Worm (Caenorhabditis elegans): Measurements from ENCODE around the gene R03C1.1.

Gene R03C1.1

ce11 chrII:14940325-14940724, 30.1 kb upstream of the R03C1.1 start:
- no peak for TF ChIP-seq nhr-77 (tag; optimal IDR thresholded peaks at IDR 0.05)
- TF ChIP-seq skn-1 (tag; optimal IDR thresholded peaks at IDR 0.05): no peak
- no peak for TF ChIP-seq elt-1 (tag; optimal IDR thresholded peaks at IDR 0.05)
- TF ChIP-seq ztf-4 (tag; optimal IDR thresholded peaks at IDR 0.05): no peak
- no peak for TF ChIP-seq ztf-11 (tag; optimal IDR thresholded peaks at IDR 0.05)
- TF ChIP-seq ceh-16 (tag; optimal IDR thresholded peaks at IDR 0.05): no peak
- no peak for TF ChIP-seq nhr-237 (tag; optimal IDR thresholded peaks at IDR 0.05)
- no peak for TF ChIP-seq elt-3 (tag; optimal IDR thresholded peaks at IDR 0.05)
- no peak for TF ChIP-seq pqm-1 (tag; optimal IDR thresholded peaks at IDR 0.05)

DNA sequence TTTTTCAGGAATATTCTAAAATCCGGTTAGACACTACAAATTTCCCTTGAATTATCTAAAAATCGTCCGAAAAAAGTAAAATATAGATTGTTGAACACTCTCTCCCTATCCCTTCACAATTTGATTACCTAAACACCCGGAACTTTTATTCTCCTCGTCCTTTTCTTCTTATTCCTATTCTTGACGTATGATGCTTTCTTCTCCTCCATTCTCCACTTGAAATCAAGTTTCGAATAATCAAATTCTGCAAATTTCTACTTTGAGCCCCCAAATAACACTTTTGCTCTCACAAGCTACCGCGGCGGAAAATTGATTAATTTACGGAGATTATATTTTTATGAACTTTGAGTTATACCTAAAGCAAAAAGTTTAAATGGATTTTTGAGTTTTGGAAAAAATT, 28.1 kb upstream of the R03C1.1 start:
- TF ChIP-seq fkh-10 (GFP tag; optimal IDR thresholded peaks at IDR 0.05) (peak; percentile 97), hmg-11 (tag; optimal IDR thresholded peaks at IDR 0.05) (no peak), nhr-12 (tag; optimal IDR thresholded peaks at IDR 0.05) (no peak)

DNA sequence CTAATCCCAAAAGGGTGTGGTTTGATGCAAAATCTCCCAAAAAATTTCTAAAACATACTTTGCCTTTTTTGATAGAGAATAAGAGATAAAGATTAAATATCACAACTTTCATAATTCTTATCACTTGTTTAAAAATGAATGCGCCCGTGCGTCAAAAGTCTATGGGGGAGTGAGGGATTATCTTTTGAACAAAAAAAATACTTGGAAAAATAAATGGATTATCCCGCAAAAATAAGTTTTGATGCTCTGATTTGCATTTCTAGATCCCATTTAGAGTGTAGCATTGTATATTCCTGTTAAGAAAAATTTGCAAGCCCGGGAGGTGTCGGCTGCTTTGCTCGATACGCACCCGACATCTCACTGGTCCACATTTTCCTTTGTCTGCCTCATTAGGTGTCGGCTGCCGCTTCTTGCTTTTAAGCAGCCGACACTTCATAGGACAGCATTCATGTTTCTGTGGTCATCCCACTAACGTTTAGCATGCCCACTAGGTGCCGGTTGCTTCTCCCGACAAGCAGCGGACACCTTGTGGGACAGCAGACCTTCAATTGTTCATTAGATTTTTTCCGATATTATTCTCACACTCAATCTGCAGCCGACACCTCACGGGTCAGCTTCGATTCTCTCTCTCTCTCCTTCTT, 25.3 kb upstream of the R03C1.1 start:
- no peak for TF ChIP-seq ceh-9 (tag; optimal IDR thresholded peaks at IDR 0.05)
- no peak for TF ChIP-seq egl-5 (tag; optimal IDR thresholded peaks at IDR 0.05)
- TF ChIP-seq aly-2 (tag; optimal IDR thresholded peaks at IDR 0.05): no peak
- no peak for TF ChIP-seq lsy-12 (tag; optimal IDR thresholded peaks at IDR 0.05)
- TF ChIP-seq egl-27 (tag; optimal IDR thresholded peaks at IDR 0.05): no peak
- no peak for TF ChIP-seq nhr-25 (tag; optimal IDR thresholded peaks at IDR 0.05)
- TF ChIP-seq elt-1 (tag; optimal IDR thresholded peaks at IDR 0.05): no peak
- TF ChIP-seq jun-1 (tag; optimal IDR thresholded peaks at IDR 0.05): no peak
- TF ChIP-seq mdl-1 (tag; optimal IDR thresholded peaks at IDR 0.05): no peak
- no peak for TF ChIP-seq ZK546.5 (tag; optimal IDR thresholded peaks at IDR 0.05)
- TF ChIP-seq daf-12 (tag; optimal IDR thresholded peaks at IDR 0.05): no peak
- TF ChIP-seq skn-1 (tag; optimal IDR thresholded peaks at IDR 0.05): no peak
- no peak for TF ChIP-seq hmg-11 (tag; optimal IDR thresholded peaks at IDR 0.05)
- no peak for TF ChIP-seq ama-1 (optimal IDR thresholded peaks at IDR 0.05)
- TF ChIP-seq nhr-237 (tag; optimal IDR thresholded peaks at IDR 0.05): no peak
- TF ChIP-seq pqm-1 (tag; optimal IDR thresholded peaks at IDR 0.05): no peak
- TF ChIP-seq ceh-16 (tag; optimal IDR thresholded peaks at IDR 0.05): no peak

DNA sequence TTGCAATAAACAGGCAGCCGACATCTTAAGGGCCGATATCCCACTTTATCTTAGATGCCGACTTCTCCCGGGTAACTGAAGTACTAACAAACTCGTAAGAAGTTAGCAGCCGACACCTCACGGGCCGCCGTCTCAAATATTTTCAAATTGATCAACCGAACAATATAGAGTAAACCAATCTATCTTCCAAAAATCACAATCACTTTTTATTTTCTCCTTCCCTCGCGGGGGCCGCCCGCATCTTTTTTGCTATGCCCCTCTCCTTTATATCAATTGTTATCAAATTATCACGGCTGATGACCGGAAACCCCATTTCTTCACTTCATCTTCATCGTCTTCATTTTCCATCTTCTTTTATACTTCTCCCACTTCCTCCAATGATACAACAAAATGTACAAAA, 18.6 kb upstream of the R03C1.1 start:
- TF ChIP-seq ama-1 (optimal IDR thresholded peaks at IDR 0.05) (no peak), nhr-23 (tag; optimal IDR thresholded peaks at IDR 0.05) (peak; percentile 9)

DNA sequence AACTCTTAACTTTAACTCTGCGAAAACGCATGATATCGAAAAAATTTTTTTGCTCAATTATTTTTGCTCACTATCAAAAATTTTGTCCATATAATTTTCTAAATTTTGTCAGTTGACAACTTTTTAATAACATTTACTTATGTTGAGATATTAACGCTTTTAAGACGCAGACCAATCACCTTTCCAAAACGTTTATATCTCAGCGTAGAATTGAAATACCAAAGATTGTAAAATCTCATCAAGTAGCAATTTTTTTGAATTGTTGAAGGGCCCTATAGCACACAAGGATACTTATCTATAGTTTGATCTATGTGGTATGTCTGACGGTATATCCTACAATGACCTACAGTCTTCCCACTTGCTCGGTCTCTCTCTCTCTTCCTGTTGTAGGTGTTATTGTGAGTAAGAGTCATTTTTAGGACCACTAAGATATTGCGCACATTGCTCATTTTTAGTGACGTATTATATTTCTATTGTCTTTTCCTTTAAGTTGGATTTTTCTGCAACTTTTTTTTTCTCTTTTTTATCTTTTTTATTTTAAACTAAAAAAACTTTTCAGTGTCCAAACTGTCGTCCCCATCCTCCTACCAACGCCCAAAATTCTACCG, 9.0 kb upstream of the R03C1.1 start, which contains the start of gene pde-3:
Gene pde-3, plus strand, starts transcription at position 558 of the 608 bp plus-strand sequence.
- TF ChIP-seq fkh-2 (tag; optimal IDR thresholded peaks at IDR 0.05) (no peak), mml-1 (tag; optimal IDR thresholded peaks at IDR 0.05) (no peak), ceh-28 (tag; optimal IDR thresholded peaks at IDR 0.05) (no peak), ztf-11 (tag; optimal IDR thresholded peaks at IDR 0.05) (no peak), R02D3.7 (tag; optimal IDR thresholded peaks at IDR 0.05) (no peak), ceh-16 (tag; optimal IDR thresholded peaks at IDR 0.05) (no peak), ceh-9 (tag; optimal IDR thresholded peaks at IDR 0.05) (no peak), nhr-76 (tag; optimal IDR thresholded peaks at IDR 0.05) (no peak), aly-2 (tag; optimal IDR thresholded peaks at IDR 0.05) (no peak)

DNA sequence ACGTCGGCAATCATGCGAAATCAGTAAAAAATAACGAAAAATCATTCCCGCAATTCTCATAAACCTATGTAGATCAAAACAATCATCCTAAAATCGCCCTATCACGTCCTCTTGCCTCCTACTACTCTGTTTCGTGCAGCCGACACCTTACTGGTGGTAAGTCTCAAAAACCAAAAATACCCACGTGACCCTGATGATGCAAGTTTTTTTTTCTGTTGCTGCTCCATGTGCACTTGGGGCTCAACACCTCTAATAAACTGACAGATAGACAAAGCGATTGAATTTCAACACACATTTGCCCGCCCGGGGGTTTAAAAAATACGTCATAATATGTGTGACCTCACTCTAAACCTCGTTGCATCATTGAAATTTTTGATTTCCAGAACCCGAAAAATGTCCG, 6.6 kb upstream of the R03C1.1 start:
- no peak for TF ChIP-seq elt-2 (tag; optimal IDR thresholded peaks at IDR 0.05)
- no peak for TF ChIP-seq ceh-28 (tag; optimal IDR thresholded peaks at IDR 0.05)
- TF ChIP-seq R02D3.7 (tag; optimal IDR thresholded peaks at IDR 0.05): no peak
- no peak for TF ChIP-seq sea-2 (GFP tag; optimal IDR thresholded peaks at IDR 0.05)
- peak; percentile 42 for TF ChIP-seq snpc-4 (tag; optimal IDR thresholded peaks at IDR 0.05)
